Fruit fly (Drosophila melanogaster): ENCODE results near the gene CG42713.

The CG42713 gene

dm6 chr2L:8937003-8937402 lies 45.8 kb downstream of the CG42713 start, which contains the start of gene Tsp29Fb (continued):
- peak in 1 of 2 experiments; percentile 17 for TF ChIP-seq crp (GFP tag; optimal IDR thresholded peaks at IDR 0.05)
- TF ChIP-seq lab (GFP tag; optimal IDR thresholded peaks at IDR 0.05): peak; percentile 90
- TF ChIP-seq scrt (GFP tag; optimal IDR thresholded peaks at IDR 0.05): peak; percentile 76
- TF ChIP-seq Dip3 (GFP tag; optimal IDR thresholded peaks at IDR 0.05): peak; percentile 65
- no peak for TF ChIP-seq Lpt (GFP tag; optimal IDR thresholded peaks at IDR 0.05)
- TF ChIP-seq pan (optimal IDR thresholded peaks at IDR 0.05): no peak
- TF ChIP-seq pan (GFP tag; optimal IDR thresholded peaks at IDR 0.05 in 1 of 2, IDR thresholded peaks at IDR 0.05 in 1 of 2): peak in 1 of 2 experiments; percentile 66
- peak; percentile 81 for TF ChIP-seq Sox102F (GFP tag; optimal IDR thresholded peaks at IDR 0.05)
- TF ChIP-seq slou (GFP tag; optimal IDR thresholded peaks at IDR 0.05): no peak
- TF ChIP-seq Dp (GFP tag; optimal IDR thresholded peaks at IDR 0.05): no peak
- TF ChIP-seq CG12391 (tag; optimal IDR thresholded peaks at IDR 0.05): peak; percentile 80
- peak; percentile 28 for TF ChIP-seq tx (GFP tag; optimal IDR thresholded peaks at IDR 0.05)
- peak; percentile 64 for TF ChIP-seq CG9437 (GFP tag; optimal IDR thresholded peaks at IDR 0.05)
- TF ChIP-seq al (GFP tag; IDR thresholded peaks at IDR 0.05): peak; percentile 63
- TF ChIP-seq Nf-YA (GFP tag; IDR thresholded peaks at IDR 0.05): peak; percentile 45; the same call in 1 of the 2 replicates
- peak; percentile 72 for TF ChIP-seq CG12299 (tag; optimal IDR thresholded peaks at IDR 0.05)
- TF ChIP-seq peb (GFP tag; IDR thresholded peaks at IDR 0.05): no peak
- TF ChIP-seq MBD-R2 (GFP tag; IDR thresholded peaks at IDR 0.05): 0 out of 2 replicates have a peak, but pooled peaks have one; percentile 31
- peak; percentile 86 for TF ChIP-seq Atf6 (GFP tag; IDR thresholded peaks at IDR 0.05)
- TF ChIP-seq her (GFP tag; optimal IDR thresholded peaks at IDR 0.05): peak; percentile 39
- no peak for TF ChIP-seq CG8478 (optimal IDR thresholded peaks at IDR 0.05)
- TF ChIP-seq fu2 (GFP tag; optimal IDR thresholded peaks at IDR 0.05): peak; percentile 57
- peak; percentile 51 for TF ChIP-seq CG4820 (GFP tag; optimal IDR thresholded peaks at IDR 0.05)
- TF ChIP-seq Asciz (GFP tag; optimal IDR thresholded peaks at IDR 0.05): peak; percentile 65
- TF ChIP-seq bsh (GFP tag; optimal IDR thresholded peaks at IDR 0.05): peak in 1 of 2 experiments; percentile 57
- TF ChIP-seq grau (tag; optimal IDR thresholded peaks at IDR 0.05): peak; percentile 87
- peak; percentile 70 for TF ChIP-seq esg (GFP tag; conservative IDR thresholded peaks at IDR 0.05)
- 0 out of 2 replicates have a peak, but pooled peaks have one; percentile 45 for TF ChIP-seq CG4730 (GFP tag; IDR thresholded peaks at IDR 0.05)
- peak; percentile 92 for TF ChIP-seq CG18599 (GFP tag; optimal IDR thresholded peaks at IDR 0.05)
- TF ChIP-seq inv (GFP tag; IDR thresholded peaks at IDR 0.05; ENCODE audit: partially characterized antibody): no peak
- TF ChIP-seq Fer1 (GFP tag; optimal IDR thresholded peaks at IDR 0.05): peak; percentile 91
- peak; percentile 83 for TF ChIP-seq CG10209 (GFP tag; optimal IDR thresholded peaks at IDR 0.05)
- TF ChIP-seq Mrtf (GFP tag; IDR thresholded peaks at IDR 0.05): peak; percentile 61; the same call in 2 of the 3 replicates
- no peak for TF ChIP-seq CG34422 (GFP tag; IDR thresholded peaks at IDR 0.05)
- no peak for TF ChIP-seq CG8765 (GFP tag; IDR thresholded peaks at IDR 0.05)
- peak; percentile 61; the same call in 1 of the 2 replicates for TF ChIP-seq E2f1 (GFP tag; IDR thresholded peaks at IDR 0.05)
- TF ChIP-seq ems (GFP tag; optimal IDR thresholded peaks at IDR 0.05): peak; percentile 48
- TF ChIP-seq Bteb2 (GFP tag; optimal IDR thresholded peaks at IDR 0.05): peak; percentile 58
- TF ChIP-seq Myb (GFP tag; optimal IDR thresholded peaks at IDR 0.05): peak; percentile 37
- TF ChIP-seq CG12744 (GFP tag; optimal IDR thresholded peaks at IDR 0.05): peak; percentile 29
- TF ChIP-seq NfI (GFP tag; optimal IDR thresholded peaks at IDR 0.05): peak; percentile 73
- peak; percentile 47 to 59 for TF ChIP-seq Pdp1 (GFP tag; optimal IDR thresholded peaks at IDR 0.05)
- TF ChIP-seq CG4282 (GFP tag; optimal IDR thresholded peaks at IDR 0.05): no peak
- peak; percentile 69 for TF ChIP-seq CG18619 (GFP tag; optimal IDR thresholded peaks at IDR 0.05)
- TF ChIP-seq CG5245 (GFP tag; optimal IDR thresholded peaks at IDR 0.05): peak; percentile 38
- TF ChIP-seq gem (tag; optimal IDR thresholded peaks at IDR 0.05): peak; percentile 88
- peak; percentile 42 for TF ChIP-seq maf-S (GFP tag; optimal IDR thresholded peaks at IDR 0.05)
- peak; percentile 87 for TF ChIP-seq Hmr (GFP tag; optimal IDR thresholded peaks at IDR 0.05)
- no peak for TF ChIP-seq dimm (GFP tag; IDR thresholded peaks at IDR 0.05)
- TF ChIP-seq wek (GFP tag; optimal IDR thresholded peaks at IDR 0.05): no peak
- no peak for TF ChIP-seq hth (optimal IDR thresholded peaks at IDR 0.05)

Data from whole organism, embryonic.